Worm (Caenorhabditis elegans): ENCODE data around the gene srh-303.

Gene srh-303

ce11 chrV:17828310-17828709 lies 3.1 kb upstream of the srh-303 start, which contains the start of gene srh-304:
srh-304 (plus strand) TSS chrV:17828610.
- TF ChIP-seq mls-2 (tag; optimal IDR thresholded peaks at IDR 0.05) = no peak
- TF ChIP-seq lin-32 (GFP tag; optimal IDR thresholded peaks at IDR 0.05) = no peak
- TF ChIP-seq ham-2 (GFP tag; optimal IDR thresholded peaks at IDR 0.05) = no peak
- TF ChIP-seq sem-2 (GFP tag; optimal IDR thresholded peaks at IDR 0.05) = no peak

ce11 chrV:17844106-17844505 lies 12.7 kb downstream of the srh-303 start, which contains the start of gene srh-286:
srh-286 (minus strand) TSS chrV:17844206.
- TF ChIP-seq sptf-1 (tag; optimal IDR thresholded peaks at IDR 0.05) (no peak), lin-32 (GFP tag; optimal IDR thresholded peaks at IDR 0.05) (no peak), ceh-43 (GFP tag; optimal IDR thresholded peaks at IDR 0.05) (no peak), hlh-1 (tag; optimal IDR thresholded peaks at IDR 0.05) (no peak), mab-5 (tag; optimal IDR thresholded peaks at IDR 0.05) (no peak), ces-1 (GFP tag; optimal IDR thresholded peaks at IDR 0.05) (no peak), M03D4.4 (tag; optimal IDR thresholded peaks at IDR 0.05) (no peak), unc-39 (tag; optimal IDR thresholded peaks at IDR 0.05) (no peak), mep-1 (tag; optimal IDR thresholded peaks at IDR 0.05) (no peak), nhr-2 (tag; optimal IDR thresholded peaks at IDR 0.05) (no peak)

- TF ChIP-seq nhr-2 (tag; optimal IDR thresholded peaks at IDR 0.05) (no peak), ceh-83 (GFP tag; optimal IDR thresholded peaks at IDR 0.05) (no peak), zip-8 (tag; optimal IDR thresholded peaks at IDR 0.05) (peak; percentile 100)
These were observed 14.0 kb downstream of the srh-303 start for ce11 chrV:17845370-17845967.

DNA sequence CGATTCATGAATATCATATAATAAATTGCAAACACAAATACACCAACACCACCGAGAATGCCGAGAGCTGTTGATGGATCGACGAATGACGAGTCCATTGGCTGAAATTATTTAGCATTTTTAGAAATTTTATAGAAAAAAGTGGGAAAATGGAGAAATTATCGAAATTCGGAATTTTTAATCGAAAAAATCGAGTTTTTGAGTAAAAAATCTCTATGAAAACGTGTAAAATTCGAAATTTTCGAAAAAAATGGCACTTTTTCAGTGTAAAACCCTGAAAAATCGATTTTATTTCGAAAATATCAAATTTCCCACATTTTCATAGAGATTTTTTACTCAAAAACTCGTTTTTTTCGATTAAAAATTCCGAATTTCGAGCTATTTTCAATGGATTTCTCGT lies 24.4 kb downstream of the srh-303 start, which contains the start of gene tcc-1:
Gene tcc-1 (minus strand): TSS at position 101 of the 400 bp plus-strand sequence.
- no peak for TF ChIP-seq nhr-12 (tag; optimal IDR thresholded peaks at IDR 0.05)
- no peak for TF ChIP-seq lin-13 (tag; optimal IDR thresholded peaks at IDR 0.05)
- TF ChIP-seq ces-1 (GFP tag; optimal IDR thresholded peaks at IDR 0.05) = no peak
- no peak for TF ChIP-seq nhr-76 (tag; optimal IDR thresholded peaks at IDR 0.05)

ce11 chrV:17857901-17858300 lies 26.5 kb downstream of the srh-303 start:
- no peak for TF ChIP-seq elt-1 (tag; optimal IDR thresholded peaks at IDR 0.05; ENCODE audit: borderline replicate concordance, insufficient read depth)
- TF ChIP-seq drap-1 (GFP tag; optimal IDR thresholded peaks at IDR 0.05) = peak; percentile 78
- TF ChIP-seq mab-5 (tag; optimal IDR thresholded peaks at IDR 0.05) = no peak
- TF ChIP-seq ceh-43 (GFP tag; optimal IDR thresholded peaks at IDR 0.05) = no peak
- TF ChIP-seq hlh-1 (tag; optimal IDR thresholded peaks at IDR 0.05) = peak; percentile 82
- TF ChIP-seq mep-1 (tag; optimal IDR thresholded peaks at IDR 0.05) = no peak
- peak; percentile 74 for TF ChIP-seq nhr-237 (tag; optimal IDR thresholded peaks at IDR 0.05)
- no peak for TF ChIP-seq cnd-1 (tag; optimal IDR thresholded peaks at IDR 0.05)
- no peak for TF ChIP-seq sptf-1 (tag; optimal IDR thresholded peaks at IDR 0.05)
- TF ChIP-seq tbx-8 (GFP tag; optimal IDR thresholded peaks at IDR 0.05) = no peak
- peak; percentile 42 for TF ChIP-seq ham-2 (GFP tag; optimal IDR thresholded peaks at IDR 0.05)
- TF ChIP-seq pha-4 (tag; optimal IDR thresholded peaks at IDR 0.05) = peak; percentile 37
- no peak for TF ChIP-seq blmp-1 (tag; optimal IDR thresholded peaks at IDR 0.05)
- peak; percentile 86 for TF ChIP-seq unc-120 (tag; optimal IDR thresholded peaks at IDR 0.05; ENCODE audit: poor library complexity, severe bottlenecking)
- TF ChIP-seq nhr-12 (tag; optimal IDR thresholded peaks at IDR 0.05) = no peak
- TF ChIP-seq unc-62 (GFP tag; optimal IDR thresholded peaks at IDR 0.05) = peak; percentile 73
- no peak for TF ChIP-seq nhr-2 (tag; optimal IDR thresholded peaks at IDR 0.05)
- peak; percentile 44 for TF ChIP-seq lsy-2 (tag; optimal IDR thresholded peaks at IDR 0.05)
- no peak for TF ChIP-seq nhr-76 (tag; optimal IDR thresholded peaks at IDR 0.05)
- no peak for TF ChIP-seq zip-8 (tag; optimal IDR thresholded peaks at IDR 0.05)
- no peak for TF ChIP-seq ztf-11 (tag; optimal IDR thresholded peaks at IDR 0.05)
- TF ChIP-seq M03D4.4 (tag; optimal IDR thresholded peaks at IDR 0.05) = no peak
- no peak for TF ChIP-seq elt-3 (tag; optimal IDR thresholded peaks at IDR 0.05)
- no peak for TF ChIP-seq nhr-28 (tag; optimal IDR thresholded peaks at IDR 0.05)
- no peak for TF ChIP-seq unc-39 (tag; optimal IDR thresholded peaks at IDR 0.05)
- no peak for TF ChIP-seq lin-13 (tag; optimal IDR thresholded peaks at IDR 0.05)
- peak; percentile 98 for TF ChIP-seq ces-1 (GFP tag; optimal IDR thresholded peaks at IDR 0.05)

Measured in whole organism, mixed stage, embryonic.